Fruit fly (Drosophila melanogaster) whole organism, embryonic: ENCODE measurements around the gene HHEX.
A peak's percentile ranks its signal among the peaks of the same experiment; 100 is the strongest.

Experiments used
- BEAF-32 ChIP-seq: fragments of 200-800 bp; sonication (Bioruptor generic); optimal IDR thresholded peaks from 3 replicates; lab custom pipeline; 2017; ENCODE audit warnings: missing biosample characterization, missing genetic modification characterization, mild to moderate bottlenecking, moderate library complexity, missing genetic modification reagents
- Bteb2 ChIP-seq: fragments of 200-800 bp; sonication (Bioruptor generic); optimal IDR thresholded peaks from 2 replicates; lab custom pipeline; 2016; ENCODE audit warnings: missing biosample characterization, missing genetic modification characterization
- CG10209 ChIP-seq: fragments of 200-800 bp; sonication (Bioruptor generic); optimal IDR thresholded peaks from 3 replicates; lab custom pipeline; 2017; ENCODE audit warnings: missing biosample characterization, mild to moderate bottlenecking, missing genetic modification characterization, missing genetic modification reagents
- CG10959 ChIP-seq: fragments of 200-800 bp; sonication (Bioruptor generic); IDR thresholded peaks from 2 replicates; pipeline ENCODE4 v1.3.6; 2022; ENCODE audit warnings: missing biosample characterization, missing genetic modification characterization
- CG12769 ChIP-seq: fragments of 200-800 bp; sonication (Bioruptor generic); optimal IDR thresholded peaks from 2 replicates; lab custom pipeline; 2019; ENCODE audit warnings: missing biosample characterization, mild to moderate bottlenecking, missing genetic modification characterization, moderate library complexity
- CG14667 ChIP-seq: fragments of 200-800 bp; sonication (Bioruptor generic); IDR thresholded peaks from 2 replicates; pipeline ENCODE4 v1.3.6; 2022; ENCODE audit warnings: missing biosample characterization, missing genetic modification characterization
- CG15514 ChIP-seq: fragments of 200-800 bp; sonication (Bioruptor generic); optimal IDR thresholded peaks from 3 replicates; lab custom pipeline; 2017; ENCODE audit warnings: missing biosample characterization, missing genetic modification characterization, mild to moderate bottlenecking, moderate library complexity, missing genetic modification reagents
- CG1647 ChIP-seq: fragments of 200-800 bp; sonication (Bioruptor generic); optimal IDR thresholded peaks from 3 replicates; lab custom pipeline; 2016; ENCODE audit warnings: missing biosample characterization, missing genetic modification characterization
- CG16813 ChIP-seq: fragments of 200-800 bp; sonication (Bioruptor generic); IDR thresholded peaks from 3 replicates; pipeline ENCODE4 v1.3.6; 2022; ENCODE audit warnings: missing biosample characterization, missing genetic modification characterization; ENCODE audit not compliant: partially characterized antibody
- CG17328 ChIP-seq: fragments of 200-800 bp; sonication (Bioruptor generic); IDR thresholded peaks from 2 replicates; pipeline ENCODE4 v1.3.6; 2022; ENCODE audit warnings: missing biosample characterization, missing genetic modification characterization
- CG17802 ChIP-seq: fragments of 200-800 bp; sonication (Bioruptor generic); optimal IDR thresholded peaks from 2 replicates; lab custom pipeline; 2018; ENCODE audit warnings: missing biosample characterization, mild to moderate bottlenecking, missing genetic modification characterization, moderate library complexity
- CG1832 ChIP-seq: fragments of 200-800 bp; sonication (Bioruptor generic); optimal IDR thresholded peaks from 2 replicates; lab custom pipeline; 2017; ENCODE audit warnings: missing biosample characterization, mild to moderate bottlenecking, missing genetic modification characterization, inconsistent platforms
- CG30020 ChIP-seq: fragments of 200-800 bp; optimal IDR thresholded peaks from 2 replicates; lab custom pipeline; 2019; ENCODE audit warnings: missing biosample characterization, mild to moderate bottlenecking, missing genetic modification characterization, moderate library complexity
- CG3281 ChIP-seq: fragments of 200-800 bp; sonication (Bioruptor generic); optimal IDR thresholded peaks from 3 replicates; lab custom pipeline; 2017; ENCODE audit warnings: missing biosample characterization, mild to moderate bottlenecking, missing genetic modification characterization
- CG3726 ChIP-seq: fragments of 200-800 bp; sonication (Bioruptor generic); IDR thresholded peaks from 3 replicates; pipeline ENCODE4, ENCODE4 v1.3.6; 2022; ENCODE audit warnings: missing biosample characterization, missing genetic modification characterization
- CG3838 ChIP-seq: fragments of 200-800 bp; sonication (Bioruptor generic); optimal IDR thresholded peaks from 3 replicates; lab custom pipeline; 2016; ENCODE audit warnings: missing biosample characterization, missing genetic modification characterization
- CG3847 ChIP-seq: fragments of 200-800 bp; sonication (Bioruptor generic); IDR thresholded peaks from 2 replicates; pipeline ENCODE4 v1.3.6; 2022; ENCODE audit warnings: missing biosample characterization, missing genetic modification characterization
- CG4328 ChIP-seq: fragments of 200-800 bp; sonication (Bioruptor generic); optimal IDR thresholded peaks from 3 replicates; lab custom pipeline; 2017; ENCODE audit warnings: missing biosample characterization, missing genetic modification reagents, missing genetic modification characterization
- CG7372 ChIP-seq: fragments of 200-800 bp; sonication (Bioruptor generic); IDR thresholded peaks from 2 replicates; pipeline ENCODE4 v1.3.6; 2022; ENCODE audit warnings: missing biosample characterization, missing genetic modification characterization
- CG8281 ChIP-seq: fragments of 200-800 bp; sonication (Bioruptor generic); optimal IDR thresholded peaks from 2 replicates; lab custom pipeline; 2018; ENCODE audit warnings: missing biosample characterization, mild to moderate bottlenecking, missing genetic modification characterization, moderate library complexity
- D19A ChIP-seq: fragments of 200-800 bp; optimal IDR thresholded peaks from 3 replicates; lab custom pipeline; 2019; ENCODE audit warnings: missing biosample characterization, mild to moderate bottlenecking, missing genetic modification characterization, moderate library complexity
- E2f2 ChIP-seq: fragments of 200-800 bp; sonication (Bioruptor generic); IDR thresholded peaks from 2 replicates; pipeline ENCODE4 v1.3.6; 2022; ENCODE audit warnings: missing biosample characterization, missing genetic modification characterization
- HLHmδ ChIP-seq: fragments of 200-800 bp; sonication (Bioruptor generic); optimal IDR thresholded peaks from 2 replicates; lab custom pipeline; 2018; ENCODE audit warnings: missing biosample characterization, mild to moderate bottlenecking, missing genetic modification characterization, moderate library complexity
- HmgD ChIP-seq: fragments of 200-800 bp; sonication (Bioruptor generic); optimal IDR thresholded peaks from 3 replicates; lab custom pipeline; 2016; ENCODE audit warnings: missing biosample characterization, missing genetic modification characterization
- Hmx ChIP-seq: fragments of 200-800 bp; sonication (Bioruptor generic); optimal IDR thresholded peaks from 2 replicates; lab custom pipeline; 2016; ENCODE audit warnings: missing biosample characterization, missing genetic modification characterization
- MESR4 ChIP-seq: fragments of 200-800 bp; sonication (Bioruptor generic); optimal IDR thresholded peaks from 2 replicates; lab custom pipeline; 2018; ENCODE audit warnings: missing biosample characterization, mild to moderate bottlenecking, missing genetic modification characterization, moderate library complexity
- Meics ChIP-seq: fragments of 200-800 bp; sonication (Bioruptor generic); optimal IDR thresholded peaks from 2 replicates; lab custom pipeline; 2017; ENCODE audit warnings: missing biosample characterization, mild to moderate bottlenecking, missing genetic modification characterization
- Sry-δ ChIP-seq: fragments of 200-800 bp; sonication (Bioruptor generic); optimal IDR thresholded peaks from 2 replicates; lab custom pipeline; 2016; ENCODE audit warnings: missing biosample characterization, missing genetic modification characterization
- Vsx1 ChIP-seq: fragments of 200-800 bp; sonication (Bioruptor generic); optimal IDR thresholded peaks from 2 replicates; lab custom pipeline; 2017; ENCODE audit warnings: missing biosample characterization, mild to moderate bottlenecking, missing genetic modification characterization, missing genetic modification reagents
- YL-1 ChIP-seq: fragments of 200-800 bp; sonication (Bioruptor generic); optimal IDR thresholded peaks from 3 replicates; lab custom pipeline; 2017; ENCODE audit warnings: missing biosample characterization, mild to moderate bottlenecking, missing genetic modification characterization
- crc ChIP-seq: fragments of 200-800 bp; sonication (Bioruptor generic); optimal IDR thresholded peaks from 2 replicates; lab custom pipeline; 2016; ENCODE audit warnings: missing biosample characterization, missing genetic modification characterization
- crp ChIP-seq, 2 experiments: fragments of 200-800 bp; sonication (Bioruptor generic); optimal IDR thresholded peaks; 2 replicates in 1 of 2; 3 replicates in 1 of 2; lab custom pipeline; 2017; ENCODE audit warnings: missing biosample characterization in 2 of 2, missing genetic modification characterization in 2 of 2, mild to moderate bottlenecking in 1 of 2, moderate library complexity in 1 of 2
- fd64A ChIP-seq: fragments of 200-800 bp; sonication (Bioruptor generic); optimal IDR thresholded peaks from 3 replicates; lab custom pipeline; 2018; ENCODE audit warnings: missing biosample characterization, mild to moderate bottlenecking, missing genetic modification characterization
- fu2 ChIP-seq: fragments of 200-800 bp; sonication (Bioruptor generic); optimal IDR thresholded peaks from 2 replicates; lab custom pipeline; 2016; ENCODE audit warnings: missing biosample characterization, missing genetic modification characterization
- h ChIP-seq: fragments of >200 bp; optimal IDR thresholded peaks from 2 replicates; lab custom pipeline; 2017
- insv ChIP-seq, 2 experiments: fragments of 200-800 bp; sonication (Bioruptor generic); optimal IDR thresholded peaks; 3 replicates each; lab custom pipeline; 2016 to 2018; ENCODE audit warnings: missing biosample characterization in 2 of 2, missing genetic modification characterization in 2 of 2
- inv ChIP-seq: fragments of 200-800 bp; sonication (Bioruptor generic); IDR thresholded peaks from 2 replicates; pipeline ENCODE4 v1.3.6; 2022; ENCODE audit warnings: missing biosample characterization, missing genetic modification characterization; ENCODE audit not compliant: partially characterized antibody
- mam ChIP-seq: fragments of 200-800 bp; sonication (Bioruptor generic); optimal IDR thresholded peaks from 3 replicates; lab custom pipeline; 2016; ENCODE audit warnings: missing biosample characterization, missing genetic modification characterization
- nau ChIP-seq: fragments of 200-800 bp; sonication (Bioruptor generic); optimal IDR thresholded peaks from 3 replicates; lab custom pipeline; 2017; ENCODE audit warnings: missing biosample characterization, mild to moderate bottlenecking, missing genetic modification characterization, missing genetic modification reagents
- nerfin-1 ChIP-seq: fragments of 200-800 bp; sonication (Bioruptor generic); optimal IDR thresholded peaks from 3 replicates; lab custom pipeline; 2019; ENCODE audit warnings: missing biosample characterization, mild to moderate bottlenecking, missing genetic modification characterization, moderate library complexity
- nerfin-2 ChIP-seq: fragments of 200-800 bp; sonication (Bioruptor generic); IDR thresholded peaks from 2 replicates; pipeline ENCODE4 v1.3.6; 2022; ENCODE audit warnings: missing biosample characterization, missing genetic modification characterization; ENCODE audit not compliant: partially characterized antibody
- pho ChIP-seq: fragments of 200-800 bp; sonication (Bioruptor generic); optimal IDR thresholded peaks from 2 replicates; lab custom pipeline; 2016; ENCODE audit warnings: missing biosample characterization, missing genetic modification characterization
- sens ChIP-seq: fragments of 200-800 bp; sonication (Bioruptor generic); peaks from one replicate; lab custom pipeline; 2016; ENCODE audit warnings: missing biosample characterization, missing genetic modification characterization
- slbo ChIP-seq: fragments of 200-800 bp; sonication (Bioruptor generic); IDR thresholded peaks from 2 replicates; pipeline ENCODE4 v1.3.6; 2022; ENCODE audit warnings: missing biosample characterization, missing genetic modification characterization
- ssp ChIP-seq: fragments of 200-800 bp; sonication (Bioruptor generic); IDR thresholded peaks from 2 replicates; pipeline ENCODE4 v1.3.6; 2022; ENCODE audit warnings: missing biosample characterization, missing genetic modification characterization
- tna ChIP-seq: fragments of 200-800 bp; sonication (Bioruptor generic); IDR thresholded peaks from 2 replicates; pipeline ENCODE4 v1.3.6; 2022; ENCODE audit warnings: missing biosample characterization, missing genetic modification characterization; ENCODE audit not compliant: partially characterized antibody
- trem ChIP-seq: fragments of 200-800 bp; optimal IDR thresholded peaks from 3 replicates; lab custom pipeline; 2019; ENCODE audit warnings: missing biosample characterization, mild to moderate bottlenecking, missing genetic modification characterization, moderate library complexity
- usp ChIP-seq: fragments of >200 bp; optimal IDR thresholded peaks from 2 replicates; lab custom pipeline; 2017; ENCODE audit warnings: missing biosample characterization, missing genetic modification characterization
- vnd ChIP-seq: fragments of 200-800 bp; sonication (Bioruptor generic); IDR thresholded peaks from 3 replicates; pipeline ENCODE4 v1.3.6; 2022; ENCODE audit warnings: missing biosample characterization, missing genetic modification characterization; ENCODE audit not compliant: partially characterized antibody

HHEX gene

DNA sequence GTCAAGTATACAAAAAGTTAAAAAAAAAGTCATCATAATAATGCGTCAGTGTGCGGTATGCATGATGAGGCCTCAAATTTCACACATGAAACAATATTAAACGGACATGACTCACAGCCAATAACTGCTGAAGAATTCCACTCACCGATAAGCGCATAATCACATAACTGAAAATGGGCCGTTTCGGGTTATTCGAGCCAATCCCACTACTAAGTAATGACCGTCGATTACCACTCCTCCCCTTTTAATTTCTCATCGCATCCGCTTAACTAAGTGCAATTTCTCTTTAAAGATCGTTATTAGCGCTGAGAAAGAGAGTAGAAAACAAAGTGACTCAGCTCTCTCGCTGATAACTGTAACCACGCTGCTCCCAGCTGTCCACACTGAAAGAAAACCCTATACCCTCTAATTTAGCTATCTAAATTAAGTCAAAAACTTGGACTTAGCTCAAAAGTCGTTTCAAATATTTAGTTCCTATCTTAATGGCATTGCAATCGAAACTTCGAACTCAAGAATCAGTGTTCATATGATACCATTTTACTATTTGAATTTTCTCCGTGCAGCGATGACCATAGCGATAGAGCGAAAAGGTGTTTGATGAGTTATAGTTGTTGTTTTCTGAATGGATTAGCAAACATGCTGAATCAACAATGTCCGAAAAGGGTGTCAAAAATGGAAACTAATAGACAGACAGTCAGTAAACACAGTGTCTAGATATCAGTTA is 32.2 kb upstream of the HHEX start (continued):
- TF ChIP-seq Hmx (GFP tag; lab: Kevin White, UChicago): peak; percentile 59
- peak; percentile 60 for TF ChIP-seq CG15514 (GFP tag; lab: Kevin White, UChicago)
- peak; percentile 86 for TF ChIP-seq trem (tag; lab: Kevin White, UChicago)
- peak; percentile 83 for TF ChIP-seq Vsx1 (GFP tag; lab: Kevin White, UChicago)
- peak; percentile 89 for TF ChIP-seq Bteb2 (GFP tag; lab: Kevin White, UChicago)
- TF ChIP-seq crc (GFP tag; lab: Kevin White, UChicago): peak; percentile 83
- no peak for TF ChIP-seq vnd (GFP tag; lab: Robert Waterston, UW)
- no peak for TF ChIP-seq inv (GFP tag; lab: Robert Waterston, UW)
- peak in 1 of 2 experiments; percentile 65 for TF ChIP-seq crp (GFP tag; optimal IDR thresholded peaks at IDR 0.05; lab: Kevin White, UChicago)
- TF ChIP-seq CG1832 (GFP tag; lab: Kevin White, UChicago): no peak
- TF ChIP-seq CG10959 (GFP tag; lab: Robert Waterston, UW): peak; percentile 76
- no peak for TF ChIP-seq HLHmδ (GFP tag; lab: Kevin White, UChicago)
- TF ChIP-seq D19A (tag; lab: Kevin White, UChicago): peak; percentile 86
- TF ChIP-seq slbo (GFP tag; lab: Robert Waterston, UW): peak; percentile 92
- TF ChIP-seq CG3838 (GFP tag; lab: Kevin White, UChicago): peak; percentile 81
- peak; percentile 62 for TF ChIP-seq ssp (GFP tag; lab: Robert Waterston, UW)
- TF ChIP-seq E2f2: peak; percentile 63
- peak; percentile 59 for TF ChIP-seq Sry-δ
- peak; percentile 90 for TF ChIP-seq HmgD (GFP tag; lab: Kevin White, UChicago)
- 0 out of 2 replicates have a peak, but pooled peaks have one; percentile 7 for TF ChIP-seq tna
- no peak for TF ChIP-seq usp (GFP tag; lab: Kevin White, UChicago)
- TF ChIP-seq Meics: peak; percentile 51
- peak; percentile 92 for TF ChIP-seq CG1647 (GFP tag; lab: Kevin White, UChicago)
- TF ChIP-seq nerfin-2 (GFP tag; lab: Robert Waterston, UW): no peak
- TF ChIP-seq CG8281 (tag; lab: Kevin White, UChicago): peak; percentile 69
- TF ChIP-seq mam (GFP tag; lab: Kevin White, UChicago): peak; percentile 87
- TF ChIP-seq pho (GFP tag; lab: Kevin White, UChicago): peak; percentile 86
- no peak for TF ChIP-seq BEAF-32 (GFP tag; lab: Kevin White, UChicago)
- TF ChIP-seq CG10209: peak; percentile 88
- peak; percentile 78 for TF ChIP-seq CG3847
- TF ChIP-seq YL-1 (GFP tag; lab: Kevin White, UChicago): peak; percentile 45
- no peak for TF ChIP-seq CG4328 (GFP tag; lab: Kevin White, UChicago)
- peak; percentile 89 for TF ChIP-seq CG17328 (GFP tag; lab: Robert Waterston, UW)
- TF ChIP-seq CG3281: peak; percentile 85
- peak in 1 of 2 experiments; percentile 38 for TF ChIP-seq insv (GFP tag; optimal IDR thresholded peaks at IDR 0.05; lab: Kevin White, UChicago)
- peak; percentile 88 for TF ChIP-seq fd64A
- peak; percentile 69; the same call in 1 of the 2 replicates for TF ChIP-seq CG7372 (GFP tag; lab: Robert Waterston, UW)
- TF ChIP-seq sens: peak; percentile 98
- TF ChIP-seq CG17802 (tag; lab: Kevin White, UChicago): peak; percentile 75
- peak; percentile 82 for TF ChIP-seq nau
- peak; percentile 74; the same call in 1 of the 3 replicates for TF ChIP-seq CG3726 (GFP tag; lab: Robert Waterston, UW)
- TF ChIP-seq h: no peak
- TF ChIP-seq CG14667 (GFP tag; lab: Robert Waterston, UW): peak; percentile 73
- TF ChIP-seq fu2 (GFP tag; lab: Kevin White, UChicago): peak; percentile 86
- TF ChIP-seq MESR4 (GFP tag; lab: Kevin White, UChicago): peak; percentile 25
- TF ChIP-seq CG30020 (tag; lab: Kevin White, UChicago): peak; percentile 33
- TF ChIP-seq nerfin-1 (tag; lab: Kevin White, UChicago): peak; percentile 80
- peak; percentile 94 for TF ChIP-seq CG12769 (tag; lab: Kevin White, UChicago)
- no peak for TF ChIP-seq CG16813
